Worm (Caenorhabditis elegans) whole organism, L4 larva: ENCODE data around the gene sek-4.

Experiments used
- lin-15B ChIP-seq: fragments of 150-350 bp; sonication (generic microtip); optimal IDR thresholded peaks from 3 replicates; lab custom pipeline; 2014; ENCODE audit warnings: missing biosample characterization, missing genetic modification characterization
- nhr-237 ChIP-seq: sonication (generic microtip); optimal IDR thresholded peaks from 2 replicates; lab custom pipeline; 2017; ENCODE audit warnings: missing biosample characterization, missing genetic modification characterization

ce11 chrX:5400524-5400923, 25.7 kb downstream of the sek-4 start, which contains the start of gene scav-1:
- TF ChIP-seq nhr-237 (no peak), lin-15B (tag; lab: Kevin White, UChicago) (no peak)
